Worm (Caenorhabditis elegans) whole organism, L3 larva: ENCODE results near the gene H14A12.3.
"Not testable (repeated sequence)": the region's sequence is repeated elsewhere in the genome, so short reads cannot be mapped to it uniquely, and the experiment has no call there.

ENCODE experiments used
- R02D3.7 ChIP-seq: fragments of 150-350 bp; optimal IDR thresholded peaks from 2 replicates; lab custom pipeline; 2014; ENCODE audit warnings: missing biosample characterization, missing genetic modification characterization
- aly-2 ChIP-seq: fragments of 150-350 bp; optimal IDR thresholded peaks from 2 replicates; lab custom pipeline; 2014; ENCODE audit warnings: missing biosample characterization, missing genetic modification characterization
- ama-1 ChIP-seq: fragments of 150-350 bp; optimal IDR thresholded peaks from 2 replicates; lab custom pipeline; 2018
- ceh-16 ChIP-seq: sonication (generic microtip); optimal IDR thresholded peaks from 2 replicates; lab custom pipeline; 2017; ENCODE audit warnings: missing biosample characterization, missing genetic modification characterization
- ceh-28 ChIP-seq: fragments of 150-350 bp; optimal IDR thresholded peaks from 2 replicates; lab custom pipeline; 2014; ENCODE audit warnings: missing biosample characterization, missing genetic modification reagents, missing genetic modification characterization
- ceh-82 ChIP-seq: fragments of 150-350 bp; optimal IDR thresholded peaks from 2 replicates; lab custom pipeline; 2014; ENCODE audit warnings: missing biosample characterization, missing genetic modification characterization
- daf-12 ChIP-seq: fragments of 150-350 bp; optimal IDR thresholded peaks from 2 replicates; lab custom pipeline; 2014; ENCODE audit warnings: missing biosample characterization, missing genetic modification reagents, missing genetic modification characterization
- egl-5 ChIP-seq: fragments of 150-350 bp; optimal IDR thresholded peaks from 2 replicates; lab custom pipeline; 2017; ENCODE audit warnings: missing biosample characterization, missing genetic modification reagents, missing genetic modification characterization, inconsistent platforms
- elt-2 ChIP-seq: sonication (generic microtip); optimal IDR thresholded peaks from 2 replicates; lab custom pipeline; 2016; ENCODE audit warnings: missing genetic modification reagents, mild to moderate bottlenecking, missing genetic modification characterization, missing compliant biosample characterization
- elt-3 ChIP-seq, 3 experiments: fragments of 150-350 bp in 1 of 3; sonication (generic microtip) in 2 of 3; optimal IDR thresholded peaks; 2 replicates in 2 of 3; 4 replicates in 1 of 3; lab custom pipeline; 2014 to 2017; ENCODE audit warnings: missing biosample characterization in 3 of 3, missing genetic modification characterization in 3 of 3
- eor-1 ChIP-seq, 2 experiments: fragments of 150-350 bp; optimal IDR thresholded peaks; 2 replicates each; lab custom pipeline; 2014 to 2018; ENCODE audit warnings: missing biosample characterization in 2 of 2, missing genetic modification characterization in 2 of 2
- fkh-10 ChIP-seq: sonication (generic microtip); optimal IDR thresholded peaks from 2 replicates; lab custom pipeline; 2017; ENCODE audit warnings: missing biosample characterization, missing genetic modification reagents, missing genetic modification characterization
- fkh-2 ChIP-seq: fragments of 150-350 bp; optimal IDR thresholded peaks from 2 replicates; lab custom pipeline; 2014; ENCODE audit warnings: missing biosample characterization, missing genetic modification reagents, missing genetic modification characterization
- fos-1 ChIP-seq: fragments of 150-350 bp; optimal IDR thresholded peaks from 2 replicates; lab custom pipeline; 2014; ENCODE audit warnings: missing biosample characterization, missing genetic modification characterization
- hmg-11 ChIP-seq: sonication (generic microtip); optimal IDR thresholded peaks from 2 replicates; lab custom pipeline; 2016; ENCODE audit warnings: missing genetic modification characterization, missing compliant biosample characterization
- jun-1 ChIP-seq: fragments of 150-350 bp; optimal IDR thresholded peaks from 2 replicates; lab custom pipeline; 2014; ENCODE audit warnings: missing biosample characterization, missing genetic modification reagents, missing genetic modification characterization
- lin-15B ChIP-seq: fragments of 150-350 bp; optimal IDR thresholded peaks from 2 replicates; lab custom pipeline; 2014; ENCODE audit warnings: missing biosample characterization, missing genetic modification characterization
- lin-39 ChIP-seq: fragments of 150-350 bp; optimal IDR thresholded peaks from 2 replicates; lab custom pipeline; 2018; ENCODE audit warnings: missing biosample characterization, missing genetic modification reagents, missing genetic modification characterization
- mdl-1 ChIP-seq: fragments of 150-350 bp; optimal IDR thresholded peaks from 2 replicates; lab custom pipeline; 2014; ENCODE audit warnings: missing biosample characterization, missing genetic modification characterization
- mml-1 ChIP-seq: fragments of 150-350 bp; sonication (generic microtip); optimal IDR thresholded peaks from 3 replicates; lab custom pipeline; 2014; ENCODE audit warnings: missing biosample characterization, missing genetic modification characterization
- nfya-1 ChIP-seq: sonication (generic microtip); optimal IDR thresholded peaks from 2 replicates; lab custom pipeline; 2017; ENCODE audit warnings: missing genetic modification characterization, mild to moderate bottlenecking, missing compliant biosample characterization, antibody characterized with exemption, moderate library complexity; ENCODE audit not compliant: insufficient read depth
- nhr-11 ChIP-seq: fragments of 150-350 bp; optimal IDR thresholded peaks from 2 replicates; lab custom pipeline; 2014; ENCODE audit warnings: missing biosample characterization, missing genetic modification characterization
- nhr-12 ChIP-seq: fragments of 150-350 bp; optimal IDR thresholded peaks from 2 replicates; lab custom pipeline; 2014; ENCODE audit warnings: missing biosample characterization, missing genetic modification characterization
- nhr-23 ChIP-seq: fragments of 150-350 bp; optimal IDR thresholded peaks from 2 replicates; lab custom pipeline; 2014; ENCODE audit warnings: missing biosample characterization, missing genetic modification reagents, missing genetic modification characterization
- nhr-25 ChIP-seq: sonication (generic microtip); optimal IDR thresholded peaks from 2 replicates; lab custom pipeline; 2017; ENCODE audit warnings: missing biosample characterization, missing genetic modification characterization
- nhr-28 ChIP-seq: fragments of 150-350 bp; optimal IDR thresholded peaks from 2 replicates; lab custom pipeline; 2014; ENCODE audit warnings: missing biosample characterization, missing genetic modification characterization
- nhr-43 ChIP-seq: sonication (generic microtip); optimal IDR thresholded peaks from 2 replicates; lab custom pipeline; 2016; ENCODE audit warnings: mild to moderate bottlenecking, missing genetic modification characterization, missing compliant biosample characterization; ENCODE audit not compliant: poor library complexity, severe bottlenecking
- nhr-67 ChIP-seq: fragments of 150-350 bp; optimal IDR thresholded peaks from 2 replicates; lab custom pipeline; 2014; ENCODE audit warnings: missing biosample characterization, missing genetic modification characterization
- nhr-77 ChIP-seq: fragments of 150-350 bp; optimal IDR thresholded peaks from 2 replicates; lab custom pipeline; 2014; ENCODE audit warnings: missing biosample characterization, missing genetic modification characterization
- pha-4 ChIP-seq: fragments of 150-350 bp; optimal IDR thresholded peaks from 2 replicates; lab custom pipeline; 2014; ENCODE audit warnings: missing biosample characterization, missing genetic modification reagents, missing genetic modification characterization
- pqm-1 ChIP-seq: fragments of 150-350 bp; optimal IDR thresholded peaks from 2 replicates; lab custom pipeline; 2017; ENCODE audit warnings: missing biosample characterization, missing genetic modification characterization, inconsistent platforms
- skn-1 ChIP-seq: fragments of 150-350 bp; optimal IDR thresholded peaks from 2 replicates; lab custom pipeline; 2014; ENCODE audit warnings: missing biosample characterization, missing genetic modification characterization
- snpc-4 ChIP-seq: fragments of 150-350 bp; optimal IDR thresholded peaks from 2 replicates; lab custom pipeline; 2014; ENCODE audit warnings: missing biosample characterization, missing genetic modification characterization
- tbx-2 ChIP-seq: sonication (generic microtip); optimal IDR thresholded peaks from 2 replicates; lab custom pipeline; 2016; ENCODE audit warnings: mild to moderate bottlenecking, missing genetic modification characterization, missing compliant biosample characterization
- unc-39 ChIP-seq: sonication (generic microtip); optimal IDR thresholded peaks from 4 replicates; lab custom pipeline; 2017; ENCODE audit warnings: missing biosample characterization, missing genetic modification characterization
- unc-62 ChIP-seq: fragments of 150-350 bp; sonication (generic microtip); optimal IDR thresholded peaks from 4 replicates; lab custom pipeline; 2014; ENCODE audit warnings: missing biosample characterization, missing genetic modification reagents, missing genetic modification characterization
- zag-1 ChIP-seq: fragments of 150-350 bp; optimal IDR thresholded peaks from 2 replicates; lab custom pipeline; 2014; ENCODE audit warnings: missing biosample characterization, missing genetic modification characterization
- ztf-4 ChIP-seq: fragments of 150-350 bp; optimal IDR thresholded peaks from 2 replicates; lab custom pipeline; 2014; ENCODE audit warnings: missing biosample characterization, missing genetic modification characterization

The H14A12.3 gene

DNA sequence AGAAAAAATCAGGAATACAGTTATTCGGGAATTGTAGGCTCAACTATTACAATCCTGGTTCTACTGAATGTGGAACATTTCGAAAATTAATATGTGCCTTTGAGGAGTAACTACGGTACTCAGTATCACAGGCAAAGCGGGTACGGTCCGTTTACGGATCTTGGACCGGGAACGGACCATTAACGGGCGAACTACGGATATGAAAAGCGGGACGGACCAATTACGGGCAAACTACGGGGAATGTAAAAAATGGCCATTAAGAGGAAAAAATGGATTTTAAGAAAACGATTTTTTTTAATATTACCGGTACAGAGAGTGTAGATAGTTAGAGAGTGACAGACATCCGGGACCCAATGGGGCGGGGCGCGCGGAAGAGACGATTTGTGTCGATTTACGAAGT is 5.4 kb downstream of the H14A12.3 start, which contains the start of gene H14A12.5:
H14A12.5 (minus strand) TSS at position 101 of the 400 bp plus-strand sequence.
- not testable (repeated sequence) for TF ChIP-seq skn-1 (tag; lab: Kevin White, UChicago); ceh-28; daf-12 (tag; lab: Kevin White, UChicago)

DNA sequence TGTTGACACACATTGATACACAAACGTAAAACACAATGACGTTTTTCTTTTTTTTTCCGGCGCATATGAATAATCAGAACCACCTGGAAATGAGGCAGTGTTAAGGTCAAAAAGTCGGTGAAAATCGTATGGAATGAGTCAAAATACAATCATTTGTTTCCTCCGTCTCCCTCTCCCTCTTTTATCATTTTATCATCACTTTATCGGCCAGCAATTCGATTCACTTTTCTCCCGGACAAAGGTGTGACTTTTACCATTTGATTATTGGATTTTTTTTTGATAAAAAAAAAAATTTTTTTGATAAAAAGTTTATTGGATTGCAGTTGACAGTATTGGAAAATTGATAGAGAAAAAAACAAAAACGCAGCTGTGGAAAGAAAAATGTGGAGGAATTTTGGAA is 15.3 kb downstream of the H14A12.3 start:
- TF ChIP-seq R02D3.7 (tag; lab: Kevin White, UChicago), result no peak
- TF ChIP-seq jun-1 (tag; lab: Kevin White, UChicago), result no peak
- TF ChIP-seq pqm-1 (tag; lab: Kevin White, UChicago), result peak; percentile 90
- TF ChIP-seq egl-5 (tag; lab: Kevin White, UChicago), result no peak
- no peak for TF ChIP-seq fos-1 (tag; lab: Kevin White, UChicago)
- TF ChIP-seq elt-2, result peak; percentile 95
- TF ChIP-seq tbx-2 (tag; lab: Kevin White, UChicago), result no peak
- TF ChIP-seq ceh-28, result no peak
- TF ChIP-seq, all 47 proteins: peak for 2

DNA sequence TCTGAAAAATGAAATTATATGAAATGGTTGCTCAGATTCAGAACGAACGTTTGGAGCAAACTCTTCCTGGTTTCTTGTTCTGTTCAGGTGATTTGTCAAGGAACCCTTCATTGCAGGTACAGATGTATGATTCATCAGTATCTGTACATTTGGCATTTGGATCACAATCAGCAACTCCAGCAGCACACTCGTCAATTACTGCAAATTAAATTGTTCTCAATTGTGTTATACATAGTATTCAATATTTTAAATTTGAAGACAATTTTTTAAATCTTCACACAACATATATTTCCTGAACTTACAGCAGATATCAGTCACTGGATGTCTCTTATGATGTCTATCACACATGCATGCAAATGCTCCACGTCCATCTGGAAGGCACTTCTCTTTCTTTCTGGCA is 21.2 kb downstream of the H14A12.3 start:
- TF ChIP-seq hmg-11 (tag; lab: Kevin White, UChicago) (no peak), jun-1 (tag; lab: Kevin White, UChicago) (no peak), elt-3 (tag; optimal IDR thresholded peaks at IDR 0.05; lab: Kevin White, UChicago) (no peak), unc-39 (no peak), lin-39 (tag; lab: Kevin White, UChicago) (no peak), nhr-67 (tag; lab: Kevin White, UChicago) (no peak), lin-15B (no peak), nhr-77 (tag; lab: Kevin White, UChicago) (no peak), pqm-1 (tag; lab: Kevin White, UChicago) (no peak), ama-1 (no peak), fos-1 (tag; lab: Kevin White, UChicago) (no peak)

DNA sequence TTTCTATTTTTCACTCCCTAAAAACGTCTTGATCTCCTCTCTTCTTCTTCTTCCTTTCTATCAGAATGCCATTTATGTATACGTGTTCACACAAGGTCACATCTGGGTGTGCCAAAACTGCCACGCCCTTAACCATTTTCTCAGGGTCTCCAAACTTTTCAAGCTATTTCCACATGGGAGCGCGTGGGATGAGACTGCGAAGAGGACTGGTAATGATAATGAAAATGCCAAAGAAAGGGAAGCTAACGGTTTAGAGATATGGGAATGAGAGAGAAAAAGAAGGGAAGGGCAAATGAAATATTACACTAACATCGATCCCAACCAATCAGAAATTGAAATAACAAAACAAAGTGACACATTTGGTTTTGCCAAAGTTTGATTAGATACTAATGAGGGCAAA is 24.7 kb downstream of the H14A12.3 start:
- TF ChIP-seq eor-1 (tag; optimal IDR thresholded peaks at IDR 0.05; lab: Kevin White, UChicago) (no peak), elt-3 (tag; optimal IDR thresholded peaks at IDR 0.05; lab: Kevin White, UChicago) (peak in 2 of 3 experiments; percentile 30 to 90), nhr-25 (peak; percentile 83), nhr-43 (tag; lab: Kevin White, UChicago) (peak; percentile 3), nfya-1 (tag; lab: Kevin White, UChicago) (peak; percentile 33), ceh-28 (no peak), fkh-10 (GFP tag; lab: Kevin White, UChicago) (no peak), mdl-1 (tag; lab: Kevin White, UChicago) (peak; percentile 17)

DNA sequence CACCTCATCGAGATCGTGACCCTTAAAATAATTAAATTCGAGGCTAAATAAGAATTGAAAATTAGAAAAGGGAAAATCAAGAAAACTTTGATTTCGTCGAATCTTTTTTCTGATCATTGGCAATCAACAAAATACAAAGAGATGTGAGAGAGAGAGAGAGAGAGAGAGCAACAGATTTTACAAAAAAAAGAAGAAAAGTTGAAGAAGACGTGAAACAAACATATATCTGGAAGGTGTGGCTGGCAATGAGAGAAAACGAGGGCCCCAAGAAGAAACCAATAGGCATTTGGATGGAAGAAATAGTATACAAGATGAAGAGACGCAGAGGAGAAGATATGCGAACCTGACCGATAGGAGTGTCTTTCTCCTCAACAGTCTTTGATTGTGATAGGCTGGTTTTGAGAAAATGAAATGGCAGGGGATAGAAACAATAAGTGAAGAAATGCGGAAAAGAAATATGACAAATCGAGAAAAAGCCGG is 25.5 kb downstream of the H14A12.3 start, which contains the start of gene mup-4:
mup-4 (minus strand) TSS at position 51 of the 480 bp plus-strand sequence.
- TF ChIP-seq nhr-28 (no peak), nfya-1 (tag; lab: Kevin White, UChicago) (peak; percentile 50), ceh-82 (tag; lab: Kevin White, UChicago) (no peak), unc-62 (GFP tag; lab: Kevin White, UChicago) (no peak), ceh-28 (no peak), nhr-11 (tag; lab: Kevin White, UChicago) (no peak), nhr-25 (peak; percentile 11), aly-2 (tag; lab: Kevin White, UChicago) (no peak), nhr-23 (tag; lab: Kevin White, UChicago) (no peak), eor-1 (tag; optimal IDR thresholded peaks at IDR 0.05; lab: Kevin White, UChicago) (no peak), skn-1 (tag; lab: Kevin White, UChicago) (no peak)
- TF ChIP-seq, all 47 proteins: peak for 2

DNA sequence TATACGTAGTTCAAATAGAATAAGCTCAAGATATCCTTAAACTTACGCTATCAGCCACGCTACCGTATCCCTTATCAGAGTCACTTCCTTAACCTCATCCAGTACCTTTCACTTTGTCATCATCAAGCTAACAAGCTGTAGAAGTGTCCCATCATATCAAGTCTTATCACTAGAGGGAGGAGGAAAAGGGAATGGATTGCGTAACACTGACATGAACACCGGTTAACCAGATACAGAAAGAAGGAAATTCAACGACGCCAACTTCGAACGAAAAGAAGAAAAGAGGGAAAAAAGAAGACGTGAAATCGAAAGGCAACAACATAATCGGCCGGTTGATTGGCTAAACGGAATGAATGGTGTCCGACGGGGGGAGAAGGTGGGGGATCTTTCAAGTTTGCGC is 26.5 kb downstream of the H14A12.3 start:
- TF ChIP-seq nhr-23 (tag; lab: Kevin White, UChicago) (no peak), nhr-67 (tag; lab: Kevin White, UChicago) (no peak), elt-2 (no peak), snpc-4 (tag; lab: Kevin White, UChicago) (no peak), nhr-12 (no peak), pqm-1 (tag; lab: Kevin White, UChicago) (no peak), skn-1 (tag; lab: Kevin White, UChicago) (no peak), mml-1 (tag; lab: Kevin White, UChicago) (no peak), lin-39 (tag; lab: Kevin White, UChicago) (no peak), tbx-2 (tag; lab: Kevin White, UChicago) (no peak), unc-62 (GFP tag; lab: Kevin White, UChicago) (no peak), egl-5 (tag; lab: Kevin White, UChicago) (no peak), pha-4 (no peak), nhr-28 (no peak), ceh-28 (no peak), ztf-4 (no peak), mdl-1 (tag; lab: Kevin White, UChicago) (no peak), nhr-25 (peak; percentile 20), ceh-82 (tag; lab: Kevin White, UChicago) (no peak), daf-12 (tag; lab: Kevin White, UChicago) (no peak), elt-3 (tag; optimal IDR thresholded peaks at IDR 0.05; lab: Kevin White, UChicago) (peak in 2 of 3 experiments; percentile 13 to 44), ceh-16 (tag; lab: Kevin White, UChicago) (no peak), fos-1 (tag; lab: Kevin White, UChicago) (no peak), fkh-2 (no peak), zag-1 (tag; lab: Kevin White, UChicago) (no peak), nhr-43 (tag; lab: Kevin White, UChicago) (peak; percentile 32), lin-15B (no peak), R02D3.7 (tag; lab: Kevin White, UChicago) (no peak), nfya-1 (tag; lab: Kevin White, UChicago) (peak; percentile 6)
